Worm (Caenorhabditis elegans) whole organism, young adult: ENCODE results near the gene C09B9.1.

Experiments
- B0019.2 ChIP-seq: fragments of 200-800 bp; sonication (Bioruptor generic); conservative IDR thresholded peaks from 2 replicates; pipeline ENCODE4 v1.3.6; 2022; ENCODE audit warnings: missing genetic modification reagents, missing genetic modification characterization, missing compliant biosample characterization
- B0035.1 ChIP-seq: sonication (generic microtip); optimal IDR thresholded peaks from 2 replicates; lab custom pipeline; 2016; ENCODE audit warnings: missing genetic modification characterization, mild to moderate bottlenecking, missing compliant biosample characterization, missing genotype, missing genetic modification reagents
- F10E7.11 ChIP-seq: sonication (generic microtip); optimal IDR thresholded peaks from 2 replicates; lab custom pipeline; 2017; ENCODE audit warnings: mild to moderate bottlenecking, missing genetic modification characterization, moderate library complexity, missing compliant biosample characterization
- F22D6.2 ChIP-seq: sonication (generic microtip); optimal IDR thresholded peaks from 2 replicates; lab custom pipeline; 2016; ENCODE audit warnings: mild to moderate bottlenecking, missing genetic modification characterization, missing compliant biosample characterization
- ZK185.1 ChIP-seq: sonication (generic microtip); optimal IDR thresholded peaks from 2 replicates; lab custom pipeline; 2016; ENCODE audit warnings: mild to moderate bottlenecking, missing genetic modification characterization, missing compliant biosample characterization; ENCODE audit not compliant: poor library complexity, severe bottlenecking
- attf-5 ChIP-seq: fragments of 200-800 bp; sonication (Bioruptor generic); optimal IDR thresholded peaks from 2 replicates; lab custom pipeline; 2018; ENCODE audit warnings: mild to moderate bottlenecking, missing genetic modification characterization, missing compliant biosample characterization
- cebp-1 ChIP-seq, 2 experiments: fragments of 200-800 bp in 1 of 2; sonication (Bioruptor generic) in 1 of 2; sonication (generic microtip) in 1 of 2; IDR thresholded peaks in 1 of 2; optimal IDR thresholded peaks in 1 of 2; 2 replicates each; pipeline versions ENCODE4 v1.3.6 to Lab custom; 2017 to 2022; ENCODE audit warnings: missing compliant biosample characterization in 2 of 2, missing genetic modification characterization in 2 of 2, mild to moderate bottlenecking in 1 of 2, missing genetic modification reagents in 1 of 2, moderate library complexity in 1 of 2
- ceh-100 ChIP-seq: fragments of 200-800 bp; sonication (Bioruptor generic); IDR thresholded peaks from 2 replicates; pipeline ENCODE4 v1.3.6; 2022; ENCODE audit warnings: missing genetic modification reagents, missing genetic modification characterization, missing compliant biosample characterization
- chd-7 ChIP-seq: sonication (generic microtip); optimal IDR thresholded peaks from 2 replicates; lab custom pipeline; 2016; ENCODE audit warnings: mild to moderate bottlenecking, missing genetic modification characterization, moderate library complexity, missing compliant biosample characterization
- dox-1 ChIP-seq: fragments of 200-800 bp; sonication (Bioruptor generic); IDR thresholded peaks from 2 replicates; pipeline ENCODE4 v1.3.6; 2022; ENCODE audit warnings: missing genetic modification reagents, missing genetic modification characterization, missing compliant biosample characterization
- dpff-1 ChIP-seq: sonication (generic microtip); optimal IDR thresholded peaks from 2 replicates; lab custom pipeline; 2017; ENCODE audit warnings: mild to moderate bottlenecking, missing genetic modification characterization, missing compliant biosample characterization
- dpl-1 ChIP-seq: fragments of 150-350 bp; optimal IDR thresholded peaks from 2 replicates; lab custom pipeline; 2014; ENCODE audit warnings: missing biosample characterization, missing genetic modification reagents, missing genetic modification characterization
- egl-44 ChIP-seq: fragments of 200-800 bp; sonication (Bioruptor generic); IDR thresholded peaks from 2 replicates; pipeline ENCODE4 v1.3.6; 2022; ENCODE audit warnings: missing genetic modification reagents, missing genetic modification characterization, missing compliant biosample characterization
- him-1 ChIP-seq: sonication (generic microtip); optimal IDR thresholded peaks from 2 replicates; lab custom pipeline; 2016; ENCODE audit warnings: missing genotype, missing genetic modification reagents, missing genetic modification characterization, missing compliant biosample characterization
- let-607 ChIP-seq, 2 experiments: fragments of 200-800 bp in 1 of 2; sonication (Bioruptor generic) in 1 of 2; sonication (generic microtip) in 1 of 2; optimal IDR thresholded peaks; 2 replicates each; lab custom pipeline; 2016 to 2018; ENCODE audit warnings: mild to moderate bottlenecking in 2 of 2, missing compliant biosample characterization in 2 of 2, missing genetic modification characterization in 2 of 2, moderate library complexity in 2 of 2, missing genotype in 1 of 2
- lin-35 ChIP-seq, 3 experiments: fragments of 150-350 bp in 2 of 3; sonication (generic microtip) in 1 of 3; optimal IDR thresholded peaks; 2 replicates each; lab custom pipeline; 2014 to 2018; ENCODE audit warnings: missing biosample characterization in 3 of 3, missing genetic modification characterization in 3 of 3, missing genetic modification reagents in 3 of 3
- mcd-1 ChIP-seq: fragments of 200-800 bp; sonication (Bioruptor generic); IDR thresholded peaks from 2 replicates; pipeline ENCODE4 v1.3.6; 2022; ENCODE audit warnings: missing genetic modification reagents, missing genetic modification characterization, missing compliant biosample characterization
- nhr-120 ChIP-seq: fragments of 200-800 bp; sonication (Bioruptor generic); IDR thresholded peaks from 2 replicates; pipeline ENCODE4 v1.3.6; 2022; ENCODE audit warnings: missing genetic modification characterization, missing compliant biosample characterization
- nhr-80 ChIP-seq: sonication (generic microtip); optimal IDR thresholded peaks from 2 replicates; lab custom pipeline; 2016; ENCODE audit warnings: missing genetic modification characterization, missing compliant biosample characterization
- tbp1 ChIP-seq: fragments of 200-800 bp; sonication (Bioruptor generic); optimal IDR thresholded peaks from 2 replicates; lab custom pipeline; 2018; ENCODE audit warnings: mild to moderate bottlenecking, missing genetic modification characterization, missing compliant biosample characterization
- ztf-25 ChIP-seq: fragments of 200-800 bp; sonication (Bioruptor generic); IDR thresholded peaks from 2 replicates; pipeline ENCODE4 v1.3.6; 2022; ENCODE audit warnings: missing genetic modification reagents, missing genetic modification characterization, missing compliant biosample characterization
- ztf-28 ChIP-seq: fragments of 200-800 bp; sonication (Bioruptor generic); IDR thresholded peaks from 2 replicates; pipeline ENCODE4 v1.3.6; 2022; ENCODE audit warnings: missing genetic modification reagents, missing genetic modification characterization, missing compliant biosample characterization
- ztf-6 ChIP-seq: fragments of 200-800 bp; sonication (Bioruptor generic); IDR thresholded peaks from 2 replicates; pipeline ENCODE4 v1.3.6; 2022; ENCODE audit warnings: missing genetic modification reagents, missing genetic modification characterization, missing compliant biosample characterization

The C09B9.1 gene

DNA sequence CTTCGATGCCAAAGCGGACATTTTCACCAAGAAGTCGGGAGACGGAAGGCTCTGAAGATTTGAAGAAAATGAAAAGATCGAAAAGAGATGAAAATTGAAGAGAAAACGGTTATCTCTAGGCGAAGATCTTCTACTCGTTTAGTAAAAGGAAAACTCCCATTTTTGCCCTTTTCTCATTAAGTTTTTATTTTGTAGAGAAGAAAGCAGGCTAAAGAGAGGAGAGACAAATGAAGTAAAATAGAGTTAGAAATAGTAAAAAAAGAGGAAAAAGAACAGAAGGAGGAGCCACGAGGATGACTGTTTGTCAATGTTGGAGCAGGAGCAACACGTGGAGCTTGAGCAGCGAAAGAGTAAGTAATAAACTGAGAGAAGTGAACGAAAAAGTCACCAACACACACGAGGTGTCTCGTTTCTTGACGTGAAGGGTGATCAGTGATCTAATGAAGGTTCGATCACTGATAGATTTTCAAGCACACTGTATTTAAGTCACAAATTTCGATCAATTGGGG lies 51.3 kb downstream of the C09B9.1 start, which contains the start of gene ivd-1:
Gene ivd-1, minus strand, starts transcription at position 51 of the 509 bp plus-strand sequence.
- TF ChIP-seq B0019.2 (GFP tag; lab: Robert Waterston, UW), result no peak
- TF ChIP-seq ztf-28, result no peak
- no peak for TF ChIP-seq chd-7
- TF ChIP-seq him-1 (tag; lab: Kevin White, UChicago), result no peak
- 0 out of 2 replicates have a peak, but pooled peaks have one; percentile 22 for TF ChIP-seq mcd-1
- no peak for TF ChIP-seq ceh-100 (GFP tag; lab: Robert Waterston, UW)
- peak; percentile 7 for TF ChIP-seq attf-5 (GFP tag; lab: Kevin White, UChicago)
- no peak for TF ChIP-seq F22D6.2
- TF ChIP-seq cebp-1 (GFP tag; IDR thresholded peaks at IDR 0.05; lab: Robert Waterston, UW), result no peak
- TF ChIP-seq cebp-1 (tag; optimal IDR thresholded peaks at IDR 0.05; lab: Kevin White, UChicago), result peak; percentile 44
- TF ChIP-seq ztf-6 (GFP tag; lab: Robert Waterston, UW), result no peak
- TF ChIP-seq nhr-120, result no peak
- TF ChIP-seq dox-1 (GFP tag; lab: Robert Waterston, UW), result peak; percentile 19; the same call in 1 of the 2 replicates
- TF ChIP-seq nhr-80, result peak; percentile 85
- peak; percentile 15 for TF ChIP-seq tbp1
- TF ChIP-seq F10E7.11 (tag; lab: Kevin White, UChicago), result no peak
- TF ChIP-seq ztf-25, result no peak
- peak; percentile 91 to 92 for TF ChIP-seq let-607 (tag; optimal IDR thresholded peaks at IDR 0.05; lab: Kevin White, UChicago)
- no peak for TF ChIP-seq dpl-1 (GFP tag; lab: Kevin White, UChicago)
- peak; percentile 48 for TF ChIP-seq ZK185.1
- TF ChIP-seq lin-35 (GFP tag; optimal IDR thresholded peaks at IDR 0.05; lab: Kevin White, UChicago), result no peak
- 0 out of 2 replicates have a peak, but pooled peaks have one; percentile 37 for TF ChIP-seq egl-44
- TF ChIP-seq dpff-1 (tag; lab: Kevin White, UChicago), result no peak
- no peak for TF ChIP-seq B0035.1 (tag; lab: Kevin White, UChicago)
